Fruit fly (Drosophila melanogaster) whole organism, embryonic: ENCODE measurements around the gene CG9130.

Experiments
- Atf-2 ChIP-seq: fragments of 200-800 bp; sonication (Bioruptor generic); optimal IDR thresholded peaks from 2 replicates; lab custom pipeline; 2016; ENCODE audit warnings: missing biosample characterization, missing genetic modification characterization
- Bteb2 ChIP-seq: fragments of 200-800 bp; sonication (Bioruptor generic); optimal IDR thresholded peaks from 2 replicates; lab custom pipeline; 2016; ENCODE audit warnings: missing biosample characterization, missing genetic modification characterization
- CG10147 ChIP-seq: fragments of 200-800 bp; sonication (Bioruptor generic); optimal IDR thresholded peaks from 2 replicates; lab custom pipeline; 2019; ENCODE audit warnings: missing biosample characterization, mild to moderate bottlenecking, missing genetic modification characterization, moderate library complexity
- CG12659 ChIP-seq: fragments of 200-800 bp; sonication (Bioruptor generic); optimal IDR thresholded peaks from 3 replicates; lab custom pipeline; 2017; ENCODE audit warnings: mild to moderate bottlenecking, missing biosample characterization, missing genetic modification reagents, missing genetic modification characterization
- CG13296 ChIP-seq: fragments of 200-800 bp; sonication (Bioruptor generic); optimal IDR thresholded peaks from 3 replicates; lab custom pipeline; 2018; ENCODE audit warnings: missing biosample characterization, mild to moderate bottlenecking, missing genetic modification characterization
- CG13775 ChIP-seq: fragments of 200-800 bp; sonication (Bioruptor generic); optimal IDR thresholded peaks from 3 replicates; lab custom pipeline; 2017; ENCODE audit warnings: missing biosample characterization, mild to moderate bottlenecking, missing genetic modification characterization
- CG14441 ChIP-seq: fragments of 200-800 bp; sonication (Bioruptor generic); IDR thresholded peaks from 2 replicates; pipeline ENCODE4 v1.3.6; 2022; ENCODE audit warnings: missing biosample characterization, missing genetic modification characterization
- CG15514 ChIP-seq: fragments of 200-800 bp; sonication (Bioruptor generic); optimal IDR thresholded peaks from 3 replicates; lab custom pipeline; 2017; ENCODE audit warnings: missing biosample characterization, missing genetic modification characterization, mild to moderate bottlenecking, moderate library complexity, missing genetic modification reagents
- CG1603 ChIP-seq: fragments of 200-800 bp; sonication (Bioruptor generic); optimal IDR thresholded peaks from 2 replicates; lab custom pipeline; 2019; ENCODE audit warnings: missing biosample characterization, mild to moderate bottlenecking, missing genetic modification characterization, moderate library complexity
- CG17612 ChIP-seq: fragments of 200-800 bp; sonication (Bioruptor generic); IDR thresholded peaks from 2 replicates; pipeline ENCODE4 v1.3.6; 2022; ENCODE audit warnings: missing biosample characterization, missing genetic modification characterization
- CG17912 ChIP-seq: fragments of 200-800 bp; sonication (Bioruptor generic); optimal IDR thresholded peaks from 2 replicates; lab custom pipeline; 2018; ENCODE audit warnings: missing biosample characterization, mild to moderate bottlenecking, missing genetic modification characterization
- CG2129 ChIP-seq: fragments of 200-800 bp; sonication (Bioruptor generic); IDR thresholded peaks from 2 replicates; pipeline ENCODE4 v1.3.6; 2022; ENCODE audit warnings: missing biosample characterization, missing genetic modification characterization; ENCODE audit not compliant: partially characterized antibody
- CG33557 ChIP-seq: fragments of 200-800 bp; sonication (Bioruptor generic); optimal IDR thresholded peaks from 2 replicates; lab custom pipeline; 2019; ENCODE audit warnings: missing biosample characterization, mild to moderate bottlenecking, missing genetic modification characterization, moderate library complexity
- CG5245 ChIP-seq: fragments of 200-800 bp; sonication (Bioruptor generic); optimal IDR thresholded peaks from 3 replicates; lab custom pipeline; 2016; ENCODE audit warnings: missing biosample characterization, missing genetic modification characterization
- CG6791 ChIP-seq: fragments of 200-800 bp; sonication (Bioruptor generic); IDR thresholded peaks from 3 replicates; pipeline ENCODE4 v1.3.6; 2022; ENCODE audit warnings: missing biosample characterization, missing genetic modification characterization; ENCODE audit not compliant: partially characterized antibody
- CG8924 ChIP-seq: fragments of 200-800 bp; optimal IDR thresholded peaks from 3 replicates; lab custom pipeline; 2019; ENCODE audit warnings: missing biosample characterization, mild to moderate bottlenecking, missing genetic modification characterization, moderate library complexity
- CG9817 ChIP-seq: fragments of 200-800 bp; sonication (Bioruptor generic); optimal IDR thresholded peaks from 2 replicates; lab custom pipeline; 2018; ENCODE audit warnings: missing biosample characterization, mild to moderate bottlenecking, missing genetic modification characterization, moderate library complexity
- Fer3 ChIP-seq: fragments of 200-800 bp; sonication (Bioruptor generic); optimal IDR thresholded peaks from 2 replicates; lab custom pipeline; 2018; ENCODE audit warnings: missing biosample characterization, mild to moderate bottlenecking, missing genetic modification characterization, moderate library complexity
- Gsc ChIP-seq: fragments of 200-800 bp; sonication (Bioruptor generic); IDR thresholded peaks from 2 replicates; pipeline ENCODE4 v1.3.6; 2022; ENCODE audit warnings: missing biosample characterization, missing genetic modification characterization
- HLH3B ChIP-seq: fragments of 200-800 bp; sonication (Bioruptor generic); IDR thresholded peaks from 2 replicates; pipeline ENCODE4 v1.3.6; 2022; ENCODE audit warnings: missing biosample characterization, missing genetic modification characterization
- HLH54F ChIP-seq: fragments of 200-800 bp; sonication (Bioruptor generic); optimal IDR thresholded peaks from 3 replicates; lab custom pipeline; 2016; ENCODE audit warnings: missing biosample characterization, missing genetic modification characterization
- HmgD ChIP-seq: fragments of 200-800 bp; sonication (Bioruptor generic); optimal IDR thresholded peaks from 3 replicates; lab custom pipeline; 2016; ENCODE audit warnings: missing biosample characterization, missing genetic modification characterization
- Lhr ChIP-seq: fragments of 200-800 bp; sonication (Bioruptor generic); optimal IDR thresholded peaks from 3 replicates; lab custom pipeline; 2017; ENCODE audit warnings: mild to moderate bottlenecking, missing biosample characterization, missing genetic modification reagents, missing genetic modification characterization
- Mad ChIP-seq: fragments of 200-800 bp; sonication (Bioruptor generic); optimal IDR thresholded peaks from 2 replicates; lab custom pipeline; 2016; ENCODE audit warnings: missing biosample characterization, missing genetic modification characterization
- Mes4 ChIP-seq: fragments of 200-800 bp; sonication (Bioruptor generic); optimal IDR thresholded peaks from 2 replicates; lab custom pipeline; 2016; ENCODE audit warnings: missing biosample characterization, missing genetic modification characterization
- Nf-YA ChIP-seq: fragments of 200-800 bp; sonication (Bioruptor generic); IDR thresholded peaks from 2 replicates; pipeline ENCODE4 v1.3.6; 2022; ENCODE audit warnings: missing biosample characterization, missing genetic modification characterization
- Optix ChIP-seq: fragments of 200-800 bp; sonication (Bioruptor generic); IDR thresholded peaks from 3 replicates; pipeline ENCODE4 v1.3.6; 2022; ENCODE audit warnings: missing biosample characterization, missing genetic modification characterization
- Pdp1 ChIP-seq, 2 experiments: fragments of 200-800 bp; sonication (Bioruptor generic); optimal IDR thresholded peaks; 3 replicates each; lab custom pipeline; 2016; ENCODE audit warnings: missing biosample characterization in 2 of 2, missing genetic modification characterization in 2 of 2, mild to moderate bottlenecking in 1 of 2, moderate library complexity in 1 of 2
- Side ChIP-seq: fragments of 200-800 bp; sonication (Bioruptor generic); optimal IDR thresholded peaks from 2 replicates; lab custom pipeline; 2016; ENCODE audit warnings: missing biosample characterization, missing genetic modification characterization
- Tbp ChIP-seq: fragments of >200 bp; optimal IDR thresholded peaks from 2 replicates; lab custom pipeline; 2018; ENCODE audit warnings: missing biosample characterization, missing genetic modification characterization
- Trl ChIP-seq, 3 experiments: fragments of >200 bp in 2 of 3; fragments of 200-800 bp in 1 of 3; sonication (Bioruptor generic) in 1 of 3; optimal IDR thresholded peaks; 2 replicates in 1 of 3; 3 replicates in 2 of 3; lab custom pipeline; 2016 to 2017; ENCODE audit warnings: missing biosample characterization in 1 of 3, missing genetic modification characterization in 1 of 3
- al ChIP-seq: fragments of 200-800 bp; sonication (Bioruptor generic); IDR thresholded peaks from 2 replicates; pipeline ENCODE4 v1.3.6; 2022; ENCODE audit warnings: missing biosample characterization, missing genetic modification characterization
- bab2 ChIP-seq: fragments of 200-800 bp; sonication (Bioruptor generic); optimal IDR thresholded peaks from 2 replicates; lab custom pipeline; 2016; ENCODE audit warnings: missing biosample characterization, missing genetic modification characterization
- caup ChIP-seq: fragments of 200-800 bp; sonication (Bioruptor generic); optimal IDR thresholded peaks from 3 replicates; lab custom pipeline; 2017; ENCODE audit warnings: missing biosample characterization, mild to moderate bottlenecking, missing genetic modification characterization, moderate library complexity; ENCODE audit not compliant: severe bottlenecking
- danr ChIP-seq: fragments of 200-800 bp; sonication (Bioruptor generic); IDR thresholded peaks from 2 replicates; pipeline ENCODE4 v1.3.6; 2022; ENCODE audit warnings: missing biosample characterization, missing genetic modification characterization
- dysf ChIP-seq: fragments of 200-800 bp; sonication (Bioruptor generic); IDR thresholded peaks from 3 replicates; pipeline ENCODE4 v1.3.6; 2022; ENCODE audit warnings: missing biosample characterization, missing genetic modification characterization
- esg ChIP-seq: fragments of 200-800 bp; sonication (Bioruptor generic); conservative IDR thresholded peaks from 2 replicates; pipeline ENCODE4 v1.3.6; 2022; ENCODE audit warnings: missing biosample characterization, missing genetic modification characterization
- ewg ChIP-seq: fragments of 200-800 bp; sonication (Bioruptor generic); optimal IDR thresholded peaks from 3 replicates; lab custom pipeline; 2017; ENCODE audit warnings: mild to moderate bottlenecking, missing biosample characterization, missing genetic modification reagents, missing genetic modification characterization
- fu2 ChIP-seq: fragments of 200-800 bp; sonication (Bioruptor generic); optimal IDR thresholded peaks from 2 replicates; lab custom pipeline; 2016; ENCODE audit warnings: missing biosample characterization, missing genetic modification characterization
- gsb ChIP-seq: fragments of 200-800 bp; sonication (Bioruptor generic); IDR thresholded peaks from 2 replicates; pipeline ENCODE4 v1.3.6; 2022; ENCODE audit warnings: missing biosample characterization, missing genetic modification characterization
- nerfin-2 ChIP-seq: fragments of 200-800 bp; sonication (Bioruptor generic); IDR thresholded peaks from 2 replicates; pipeline ENCODE4 v1.3.6; 2022; ENCODE audit warnings: missing biosample characterization, missing genetic modification characterization; ENCODE audit not compliant: partially characterized antibody
- pan ChIP-seq, 4 experiments: fragments of >200 bp in 3 of 4; fragments of 200-800 bp in 1 of 4; sonication (Bioruptor generic) in 1 of 4; optimal IDR thresholded peaks in 3 of 4; IDR thresholded peaks in 1 of 4; 2 replicates each; pipeline versions ENCODE4 v1.3.6 to Lab custom; 2017 to 2022; ENCODE audit warnings: missing biosample characterization in 2 of 4, missing genetic modification characterization in 2 of 4, mixed read lengths in 1 of 4
- phol ChIP-seq: fragments of 200-800 bp; sonication (Bioruptor generic); optimal IDR thresholded peaks from 3 replicates; lab custom pipeline; 2018; ENCODE audit warnings: missing biosample characterization, mild to moderate bottlenecking, missing genetic modification characterization, moderate library complexity
- repo ChIP-seq: fragments of 200-800 bp; sonication (Bioruptor generic); optimal IDR thresholded peaks from 2 replicates; lab custom pipeline; 2016; ENCODE audit warnings: missing biosample characterization, missing genetic modification characterization
- sens-2 ChIP-seq: fragments of 200-800 bp; sonication (Bioruptor generic); IDR thresholded peaks from 2 replicates; pipeline ENCODE4 v1.3.6; 2022; ENCODE audit warnings: missing biosample characterization, missing genetic modification characterization
- sna ChIP-seq: fragments of 200-800 bp; sonication (Bioruptor generic); IDR thresholded peaks from 2 replicates; pipeline ENCODE4 v1.3.6; 2022; ENCODE audit warnings: missing biosample characterization, missing genetic modification characterization; ENCODE audit not compliant: partially characterized antibody
- zfh2 ChIP-seq: fragments of 200-800 bp; sonication (Bioruptor generic); optimal IDR thresholded peaks from 2 replicates; lab custom pipeline; 2016; ENCODE audit warnings: missing biosample characterization, missing genetic modification characterization

Gene CG9130

DNA sequence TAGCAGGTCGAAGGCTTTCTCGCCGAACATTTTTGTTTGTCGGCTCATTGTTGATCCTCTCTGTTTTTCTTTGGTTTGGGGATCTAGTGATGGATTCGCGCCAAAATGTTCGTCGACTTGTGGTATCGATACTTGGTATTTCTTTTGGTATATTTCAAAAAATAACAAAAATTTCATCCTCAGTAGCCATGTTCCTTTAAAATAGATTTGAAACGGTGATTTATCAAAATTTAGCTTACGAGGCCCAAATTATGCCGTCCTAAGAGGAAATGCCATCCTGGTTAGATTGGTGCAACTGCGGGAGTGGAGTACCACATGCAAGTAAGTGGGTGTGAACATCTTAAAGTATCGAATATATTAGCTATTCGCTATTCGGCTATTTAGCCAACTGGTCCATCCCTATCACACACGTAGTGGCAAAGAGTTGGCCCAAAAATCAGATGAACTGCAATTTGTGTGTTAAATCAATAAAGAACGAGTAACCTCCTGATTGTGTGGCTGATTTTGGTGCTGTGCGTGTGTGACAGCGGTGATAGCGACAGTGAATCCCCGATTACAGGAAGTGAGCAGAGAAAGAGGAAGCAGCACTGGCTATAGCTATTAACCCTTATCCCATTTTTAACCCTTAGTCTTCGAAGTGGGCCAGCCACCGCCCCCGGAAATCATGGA lies 4.1 kb upstream of the CG9130 start, which contains the start of the genes Psf1 and Sac1:
Gene Psf1 (minus strand): TSS at position 51 of the 669 bp plus-strand sequence.
Gene Sac1 (plus strand): TSS at position 191 of the 669 bp plus-strand sequence.
- no peak for TF ChIP-seq pan (optimal IDR thresholded peaks at IDR 0.05; lab: Kevin White, UChicago)
- TF ChIP-seq pan (GFP tag; optimal IDR thresholded peaks at IDR 0.05 in 1 of 2, IDR thresholded peaks at IDR 0.05 in 1 of 2) = peak in 1 of 2 experiments; percentile 13
- peak; percentile 17 for TF ChIP-seq Mad (GFP tag; lab: Kevin White, UChicago)
- TF ChIP-seq Trl (optimal IDR thresholded peaks at IDR 0.05; lab: Kevin White, UChicago) = no peak
- TF ChIP-seq Trl (GFP tag; optimal IDR thresholded peaks at IDR 0.05; lab: Kevin White, UChicago) = peak; percentile 18
- TF ChIP-seq Optix = 0 out of 3 replicates have a peak, but pooled peaks have one; percentile 11
- peak; percentile 80 for TF ChIP-seq CG2129 (GFP tag; lab: Robert Waterston, UW)
- peak; percentile 74 for TF ChIP-seq nerfin-2
- peak; percentile 45 for TF ChIP-seq CG10147 (GFP tag; lab: Kevin White, UChicago)
- peak; percentile 77 for TF ChIP-seq CG12659
- peak; percentile 67 for TF ChIP-seq zfh2
- TF ChIP-seq Fer3 (tag; lab: Kevin White, UChicago) = no peak
- no peak for TF ChIP-seq sens-2
- TF ChIP-seq gsb (GFP tag; lab: Robert Waterston, UW) = no peak
- TF ChIP-seq danr (GFP tag; lab: Robert Waterston, UW) = no peak
- TF ChIP-seq CG15514 (GFP tag; lab: Kevin White, UChicago) = peak; percentile 56
- TF ChIP-seq Gsc (GFP tag; lab: Robert Waterston, UW) = no peak
- no peak for TF ChIP-seq CG17612 (GFP tag; lab: Robert Waterston, UW)
- peak; percentile 58; the same call in 1 of the 3 replicates for TF ChIP-seq dysf (GFP tag; lab: Robert Waterston, UW)
- TF ChIP-seq Tbp (GFP tag; lab: Kevin White, UChicago) = no peak
- TF ChIP-seq HLH3B (GFP tag; lab: Robert Waterston, UW) = no peak
- TF ChIP-seq Lhr (GFP tag; lab: Kevin White, UChicago) = peak; percentile 71
- TF ChIP-seq HLH54F (GFP tag; lab: Kevin White, UChicago) = peak; percentile 65
- peak; percentile 50 for TF ChIP-seq CG33557 (GFP tag; lab: Kevin White, UChicago)
- peak; percentile 71 for TF ChIP-seq CG1603 (tag; lab: Kevin White, UChicago)
- TF ChIP-seq CG17912 (GFP tag; lab: Kevin White, UChicago) = no peak
- TF ChIP-seq ewg (GFP tag; lab: Kevin White, UChicago) = peak; percentile 28
- TF ChIP-seq esg (GFP tag; lab: Robert Waterston, UW) = peak; percentile 28; the same call in 1 of the 2 replicates
- peak; percentile 4 for TF ChIP-seq CG13296 (GFP tag; lab: Kevin White, UChicago)
- TF ChIP-seq al (GFP tag; lab: Robert Waterston, UW) = 0 out of 2 replicates have a peak, but pooled peaks have one; percentile 29
- TF ChIP-seq CG9817 (tag; lab: Kevin White, UChicago) = peak; percentile 57
- peak; percentile 50 for TF ChIP-seq CG13775
- peak; percentile 35 for TF ChIP-seq Mes4
- no peak for TF ChIP-seq Bteb2 (GFP tag; lab: Kevin White, UChicago)
- peak; percentile 23 for TF ChIP-seq caup (GFP tag; lab: Kevin White, UChicago)
- peak in 1 of 2 experiments; percentile 53 for TF ChIP-seq Pdp1 (GFP tag; optimal IDR thresholded peaks at IDR 0.05; lab: Kevin White, UChicago)
- peak; percentile 29 for TF ChIP-seq HmgD (GFP tag; lab: Kevin White, UChicago)
- TF ChIP-seq Nf-YA (GFP tag; lab: Robert Waterston, UW) = peak; percentile 13; the same call in 1 of the 2 replicates
- peak; percentile 73 for TF ChIP-seq bab2 (GFP tag; lab: Kevin White, UChicago)
- peak; percentile 13; the same call in 1 of the 2 replicates for TF ChIP-seq CG14441 (GFP tag; lab: Robert Waterston, UW)
- peak; percentile 76 for TF ChIP-seq phol (tag; lab: Kevin White, UChicago)
- TF ChIP-seq CG6791 (GFP tag; lab: Robert Waterston, UW) = peak; percentile 76
- peak; percentile 22 for TF ChIP-seq CG5245
- TF ChIP-seq fu2 = peak; percentile 77
- TF ChIP-seq Atf-2 (GFP tag; lab: Kevin White, UChicago) = peak; percentile 28
- peak; percentile 27 for TF ChIP-seq repo
- peak; percentile 10 for TF ChIP-seq CG8924
- TF ChIP-seq Side (GFP tag; lab: Kevin White, UChicago) = no peak
- peak; percentile 86 for TF ChIP-seq sna (GFP tag; lab: Robert Waterston, UW)
